Fruit fly (Drosophila melanogaster) whole organism, prepupa: ENCODE data around the gene CG42784.

Source experiments
- Blimp-1 ChIP-seq: fragments of 200-800 bp; sonication (Bioruptor generic); optimal IDR thresholded peaks from 3 replicates; lab custom pipeline; 2017; ENCODE audit warnings: missing biosample characterization, missing genetic modification characterization, mild to moderate bottlenecking, moderate library complexity, missing genetic modification reagents
- CG10631 ChIP-seq: fragments of 200-800 bp; sonication (Bioruptor generic); optimal IDR thresholded peaks from 2 replicates; lab custom pipeline; 2016; ENCODE audit warnings: missing biosample characterization, missing genetic modification characterization
- CG10669 ChIP-seq: fragments of 200-800 bp; sonication (Bioruptor generic); optimal IDR thresholded peaks from 3 replicates; lab custom pipeline; 2018; ENCODE audit warnings: missing biosample characterization, mild to moderate bottlenecking, missing genetic modification characterization, moderate library complexity
- CG11294 ChIP-seq: fragments of 200-800 bp; sonication (Bioruptor generic); IDR thresholded peaks from 2 replicates; pipeline ENCODE4 v1.3.6; 2022; ENCODE audit warnings: missing biosample characterization, missing genetic modification characterization
- CG11762 ChIP-seq: fragments of 200-800 bp; sonication (Bioruptor generic); optimal IDR thresholded peaks from 3 replicates; lab custom pipeline; 2016; ENCODE audit warnings: missing biosample characterization, missing genetic modification characterization; ENCODE audit not compliant: insufficient read depth
- CG11902 ChIP-seq: fragments of 200-800 bp; sonication (Bioruptor generic); optimal IDR thresholded peaks from 3 replicates; lab custom pipeline; 2016; ENCODE audit warnings: missing biosample characterization, missing genetic modification characterization
- CG15336 ChIP-seq: fragments of 200-800 bp; sonication (Bioruptor generic); IDR thresholded peaks from 2 replicates; pipeline ENCODE4 v1.3.6; 2022; ENCODE audit warnings: missing biosample characterization, missing genetic modification characterization
- CG1621 ChIP-seq: fragments of 200-800 bp; sonication (Bioruptor generic); optimal IDR thresholded peaks from 3 replicates; lab custom pipeline; 2018; ENCODE audit warnings: missing biosample characterization, mild to moderate bottlenecking, missing genetic modification characterization
- CG16779 ChIP-seq: fragments of 200-800 bp; sonication (Bioruptor generic); optimal IDR thresholded peaks from 3 replicates; lab custom pipeline; 2017; ENCODE audit warnings: missing biosample characterization, mild to moderate bottlenecking, missing genetic modification characterization
- CG3032 ChIP-seq: fragments of 200-800 bp; optimal IDR thresholded peaks from 2 replicates; lab custom pipeline; 2019; ENCODE audit warnings: missing biosample characterization, mild to moderate bottlenecking, missing genetic modification characterization, moderate library complexity
- CG31627 ChIP-seq: fragments of 200-800 bp; sonication (Bioruptor generic); optimal IDR thresholded peaks from 3 replicates; lab custom pipeline; 2016; ENCODE audit warnings: missing biosample characterization, missing genetic modification characterization
- CG32006 ChIP-seq: fragments of 200-800 bp; sonication (Bioruptor generic); optimal IDR thresholded peaks from 3 replicates; lab custom pipeline; 2017; ENCODE audit warnings: missing biosample characterization, mild to moderate bottlenecking, missing genetic modification characterization
- CG34406 ChIP-seq: fragments of 200-800 bp; sonication (Bioruptor generic); optimal IDR thresholded peaks from 3 replicates; lab custom pipeline; 2016; ENCODE audit warnings: missing biosample characterization, missing genetic modification characterization
- CG3919 ChIP-seq: fragments of 200-800 bp; sonication (Bioruptor generic); optimal IDR thresholded peaks from 3 replicates; lab custom pipeline; 2016; ENCODE audit warnings: missing biosample characterization, missing genetic modification characterization
- CG4318 ChIP-seq: fragments of 200-800 bp; sonication (Bioruptor generic); optimal IDR thresholded peaks from 3 replicates; lab custom pipeline; 2017; ENCODE audit warnings: missing biosample characterization, mild to moderate bottlenecking, missing genetic modification characterization
- CG6163 ChIP-seq: fragments of 200-800 bp; sonication (Bioruptor generic); IDR thresholded peaks from 3 replicates; pipeline ENCODE4 v1.3.6; 2022; ENCODE audit warnings: missing biosample characterization, missing genetic modification characterization
- CG6276 ChIP-seq: fragments of 200-800 bp; sonication (Bioruptor generic); optimal IDR thresholded peaks from 2 replicates; lab custom pipeline; 2017; ENCODE audit warnings: missing biosample characterization, mild to moderate bottlenecking, missing genetic modification characterization
- CG6792 ChIP-seq: fragments of 200-800 bp; sonication (Bioruptor generic); optimal IDR thresholded peaks from 3 replicates; lab custom pipeline; 2016; ENCODE audit warnings: missing biosample characterization, missing genetic modification characterization
- CG6854 ChIP-seq: fragments of 200-800 bp; sonication (Bioruptor generic); optimal IDR thresholded peaks from 2 replicates; lab custom pipeline; 2017; ENCODE audit warnings: missing biosample characterization, mild to moderate bottlenecking, missing genetic modification characterization
- CG7368 ChIP-seq: fragments of 200-800 bp; sonication (Bioruptor generic); optimal IDR thresholded peaks from 3 replicates; lab custom pipeline; 2016; ENCODE audit warnings: missing biosample characterization, missing genetic modification characterization
- CG8119 ChIP-seq: fragments of 200-800 bp; sonication (Bioruptor generic); IDR thresholded peaks from 3 replicates; pipeline ENCODE4 v1.3.6; 2022; ENCODE audit warnings: missing biosample characterization, missing genetic modification characterization
- CG8632 ChIP-seq: fragments of 200-800 bp; sonication (Bioruptor generic); optimal IDR thresholded peaks from 3 replicates; lab custom pipeline; 2016; ENCODE audit warnings: missing biosample characterization, missing genetic modification characterization
- CG9139 ChIP-seq: fragments of 200-800 bp; sonication (Bioruptor generic); optimal IDR thresholded peaks from 3 replicates; lab custom pipeline; 2017; ENCODE audit warnings: missing biosample characterization, mild to moderate bottlenecking, missing genetic modification characterization
- Eip75B ChIP-seq: fragments of 200-800 bp; sonication (Bioruptor generic); optimal IDR thresholded peaks from 3 replicates; lab custom pipeline; 2016; ENCODE audit warnings: missing biosample characterization, missing genetic modification characterization
- Eip78C ChIP-seq: fragments of 200-800 bp; sonication (Bioruptor generic); peaks from one replicate; lab custom pipeline; 2016; ENCODE audit warnings: missing biosample characterization, missing genetic modification characterization
- Ets21C ChIP-seq: fragments of 200-800 bp; sonication (Bioruptor generic); optimal IDR thresholded peaks from 3 replicates; lab custom pipeline; 2016; ENCODE audit warnings: missing biosample characterization, missing genetic modification characterization
- Ets96B ChIP-seq: fragments of 200-800 bp; optimal IDR thresholded peaks from 2 replicates; lab custom pipeline; 2019; ENCODE audit warnings: missing biosample characterization, mild to moderate bottlenecking, missing genetic modification characterization, moderate library complexity
- Gug ChIP-seq: fragments of 200-800 bp; sonication (Bioruptor generic); IDR thresholded peaks from 2 replicates; pipeline ENCODE4 v1.3.6; 2022; ENCODE audit warnings: missing biosample characterization, missing genetic modification characterization
- Hr38 ChIP-seq: sonication (Bioruptor generic); optimal IDR thresholded peaks from 2 replicates; lab custom pipeline; 2016; ENCODE audit warnings: missing biosample characterization, missing genetic modification characterization
- Hr4 ChIP-seq: fragments of 200-800 bp; sonication (Bioruptor generic); optimal IDR thresholded peaks from 3 replicates; lab custom pipeline; 2016; ENCODE audit warnings: missing biosample characterization, missing genetic modification characterization
- Lpt ChIP-seq: fragments of 200-800 bp; sonication (Bioruptor generic); optimal IDR thresholded peaks from 3 replicates; lab custom pipeline; 2016; ENCODE audit warnings: missing biosample characterization, missing genetic modification characterization
- Met ChIP-seq: fragments of 200-800 bp; sonication (Bioruptor generic); optimal IDR thresholded peaks from 3 replicates; lab custom pipeline; 2016; ENCODE audit warnings: missing biosample characterization, missing genetic modification characterization
- OdsH ChIP-seq: fragments of 200-800 bp; sonication (Bioruptor generic); optimal IDR thresholded peaks from 3 replicates; lab custom pipeline; 2016; ENCODE audit warnings: missing biosample characterization, missing genetic modification characterization
- Smox ChIP-seq: fragments of 200-800 bp; sonication (Bioruptor generic); optimal IDR thresholded peaks from 3 replicates; lab custom pipeline; 2016; ENCODE audit warnings: missing biosample characterization, missing genetic modification characterization
- Sox102F ChIP-seq: fragments of 200-800 bp; sonication (Bioruptor generic); optimal IDR thresholded peaks from 2 replicates; lab custom pipeline; 2016; ENCODE audit warnings: missing biosample characterization, mild to moderate bottlenecking, missing genetic modification characterization
- Sox14 ChIP-seq: fragments of 200-800 bp; sonication (Bioruptor generic); optimal IDR thresholded peaks from 3 replicates; lab custom pipeline; 2016; ENCODE audit warnings: missing biosample characterization, missing genetic modification characterization
- Sox15 ChIP-seq: fragments of 200-800 bp; sonication (Bioruptor generic); optimal IDR thresholded peaks from 3 replicates; lab custom pipeline; 2016; ENCODE audit warnings: missing biosample characterization, missing genetic modification characterization
- achi ChIP-seq: fragments of 200-800 bp; sonication (Bioruptor generic); optimal IDR thresholded peaks from 3 replicates; lab custom pipeline; 2016; ENCODE audit warnings: missing biosample characterization, missing genetic modification characterization
- cyc ChIP-seq: fragments of 200-800 bp; sonication (Bioruptor generic); optimal IDR thresholded peaks from 3 replicates; lab custom pipeline; 2016; ENCODE audit warnings: missing biosample characterization, missing genetic modification characterization
- dac ChIP-seq: fragments of 200-800 bp; sonication (Bioruptor generic); optimal IDR thresholded peaks from 2 replicates; lab custom pipeline; 2017; ENCODE audit warnings: missing biosample characterization, mild to moderate bottlenecking, missing genetic modification characterization
- eg ChIP-seq: fragments of 200-800 bp; sonication (Bioruptor generic); IDR thresholded peaks from 3 replicates; pipeline ENCODE4 v1.3.6; 2022; ENCODE audit warnings: missing biosample characterization, missing genetic modification characterization
- esn ChIP-seq: fragments of 200-800 bp; sonication (Bioruptor generic); optimal IDR thresholded peaks from 2 replicates; lab custom pipeline; 2016; ENCODE audit warnings: missing biosample characterization, mild to moderate bottlenecking, missing genetic modification characterization, moderate library complexity
- fd59A ChIP-seq: fragments of 200-800 bp; sonication (Bioruptor generic); optimal IDR thresholded peaks from 2 replicates; lab custom pipeline; 2017; ENCODE audit warnings: missing biosample characterization, mild to moderate bottlenecking, missing genetic modification characterization, missing genetic modification reagents
- fd85E ChIP-seq: fragments of 200-800 bp; sonication (Bioruptor generic); optimal IDR thresholded peaks from 3 replicates; lab custom pipeline; 2016; ENCODE audit warnings: missing biosample characterization, missing genetic modification characterization
- fkh ChIP-seq: fragments of 200-800 bp; sonication (Bioruptor generic); optimal IDR thresholded peaks from 3 replicates; lab custom pipeline; 2017; ENCODE audit warnings: missing biosample characterization, mild to moderate bottlenecking, missing genetic modification characterization, moderate library complexity
- lz ChIP-seq: fragments of 200-800 bp; sonication (Bioruptor generic); optimal IDR thresholded peaks from 3 replicates; lab custom pipeline; 2016; ENCODE audit warnings: missing biosample characterization, missing genetic modification characterization
- net ChIP-seq: fragments of 200-800 bp; sonication (Bioruptor generic); optimal IDR thresholded peaks from 3 replicates; lab custom pipeline; 2016; ENCODE audit warnings: missing biosample characterization, missing genetic modification characterization
- pdm3 ChIP-seq: fragments of 200-800 bp; sonication (Bioruptor generic); optimal IDR thresholded peaks from 3 replicates; lab custom pipeline; 2016; ENCODE audit warnings: missing biosample characterization, missing genetic modification characterization
- salr ChIP-seq, 2 experiments: fragments of 200-800 bp; sonication (Bioruptor generic); optimal IDR thresholded peaks; 3 replicates each; lab custom pipeline; 2016 to 2018; ENCODE audit warnings: missing biosample characterization in 2 of 2, missing genetic modification characterization in 2 of 2, mild to moderate bottlenecking in 1 of 2
- spab ChIP-seq: fragments of 200-800 bp; sonication (Bioruptor generic); optimal IDR thresholded peaks from 2 replicates; lab custom pipeline; 2017; ENCODE audit warnings: missing biosample characterization, mild to moderate bottlenecking, missing genetic modification characterization, missing genetic modification reagents
- ss ChIP-seq, 2 experiments: fragments of 200-800 bp; sonication (Bioruptor generic); optimal IDR thresholded peaks; 2 replicates in 1 of 2; 3 replicates in 1 of 2; lab custom pipeline; 2017 to 2018; ENCODE audit warnings: mild to moderate bottlenecking in 2 of 2, missing biosample characterization in 2 of 2, missing genetic modification characterization in 2 of 2, moderate library complexity in 1 of 2
- svp ChIP-seq: fragments of 200-800 bp; sonication (Bioruptor generic); peaks from one replicate; lab custom pipeline; 2016; ENCODE audit warnings: missing biosample characterization, missing genetic modification characterization
- topi ChIP-seq: fragments of 200-800 bp; sonication (Bioruptor generic); optimal IDR thresholded peaks from 3 replicates; lab custom pipeline; 2016; ENCODE audit warnings: missing biosample characterization, missing genetic modification characterization

The CG42784 gene

dm6 chr2L:13545678-13546077 is 130.4 kb downstream of the CG42784 start:
- TF ChIP-seq CG34406 (GFP tag; lab: Kevin White, UChicago) (no peak), pdm3 (GFP tag; lab: Kevin White, UChicago) (no peak), CG10669 (GFP tag; lab: Kevin White, UChicago) (peak; percentile 65), CG9139 (GFP tag; lab: Kevin White, UChicago) (peak; percentile 96), CG31627 (GFP tag; lab: Kevin White, UChicago) (no peak), Hr4 (GFP tag; lab: Kevin White, UChicago) (peak; percentile 1), Eip75B (peak; percentile 7), cyc (GFP tag; lab: Kevin White, UChicago) (no peak), CG10631 (GFP tag; lab: Kevin White, UChicago) (peak; percentile 13), dac (GFP tag; lab: Kevin White, UChicago) (no peak), CG32006 (GFP tag; lab: Kevin White, UChicago) (peak; percentile 30), Hr38 (no peak), CG6792 (no peak), Eip78C (GFP tag; lab: Kevin White, UChicago) (peak; percentile 57), svp (GFP tag; lab: Kevin White, UChicago) (no peak), Sox102F (no peak), Lpt (peak; percentile 81), OdsH (GFP tag; lab: Kevin White, UChicago) (no peak), CG11902 (GFP tag; lab: Kevin White, UChicago) (no peak), Sox15 (GFP tag; lab: Kevin White, UChicago) (no peak), CG6163 (GFP tag; lab: Robert Waterston, UW) (peak; percentile 83), CG3919 (GFP tag; lab: Kevin White, UChicago) (peak; percentile 14), Ets21C (no peak), CG15336 (GFP tag; lab: Robert Waterston, UW) (peak; percentile 69), CG6276 (GFP tag; lab: Kevin White, UChicago) (peak; percentile 88), spab (peak; percentile 89), fkh (GFP tag; lab: Kevin White, UChicago) (no peak), salr (GFP tag; optimal IDR thresholded peaks at IDR 0.05; lab: Kevin White, UChicago) (peak; percentile 42 to 59), Met (no peak), CG3032 (tag; lab: Kevin White, UChicago) (peak; percentile 68), CG7368 (GFP tag; lab: Kevin White, UChicago) (no peak), achi (GFP tag; lab: Kevin White, UChicago) (peak; percentile 1), Gug (GFP tag; lab: Robert Waterston, UW) (no peak), CG16779 (tag; lab: Kevin White, UChicago) (peak; percentile 86), lz (GFP tag; lab: Kevin White, UChicago) (no peak), CG1621 (tag; lab: Kevin White, UChicago) (peak; percentile 85), CG4318 (GFP tag; lab: Kevin White, UChicago) (no peak), ss (GFP tag; optimal IDR thresholded peaks at IDR 0.05; lab: Kevin White, UChicago) (peak; percentile 96 to 99), net (GFP tag; lab: Kevin White, UChicago) (peak; percentile 58), Blimp-1 (GFP tag; lab: Kevin White, UChicago) (no peak), Sox14 (GFP tag; lab: Kevin White, UChicago) (no peak), CG8119 (GFP tag; lab: Robert Waterston, UW) (peak; percentile 85), CG11294 (GFP tag; lab: Robert Waterston, UW) (no peak), CG11762 (GFP tag; lab: Kevin White, UChicago) (no peak), Smox (GFP tag; lab: Kevin White, UChicago) (no peak), Ets96B (tag; lab: Kevin White, UChicago) (peak; percentile 81), CG6854 (GFP tag; lab: Kevin White, UChicago) (no peak), CG8632 (GFP tag; lab: Kevin White, UChicago) (peak; percentile 26), fd85E (no peak), esn (GFP tag; lab: Kevin White, UChicago) (no peak), eg (GFP tag; lab: Robert Waterston, UW) (peak; percentile 72), topi (GFP tag; lab: Kevin White, UChicago) (no peak), fd59A (GFP tag; lab: Kevin White, UChicago) (peak; percentile 67)
